Worm (Caenorhabditis elegans): Measurements from ENCODE around the gene C30G12.2.

DNA sequence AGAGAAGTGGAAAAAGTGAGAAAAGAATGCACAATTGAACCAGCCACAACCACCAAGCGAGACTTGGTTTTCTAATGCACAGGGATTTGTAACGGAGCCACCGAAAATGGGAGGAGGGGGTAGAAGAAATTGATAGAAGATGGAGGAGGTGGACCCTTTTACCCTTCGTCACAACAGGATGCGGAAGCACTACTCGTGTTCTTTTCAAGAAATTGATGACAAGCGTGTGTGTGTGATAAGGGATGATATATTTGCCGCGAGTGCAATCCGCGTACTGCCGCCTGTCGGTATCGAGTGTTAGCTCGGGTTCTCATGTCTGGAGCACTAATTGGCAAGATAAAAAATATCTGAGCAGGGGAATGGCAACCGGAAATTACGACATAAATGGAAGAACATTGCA, 33.7 kb downstream of the C30G12.2 start, which contains the start of gene F21D12.3:
- TF ChIP-seq lsy-2 (tag; optimal IDR thresholded peaks at IDR 0.05), result no peak
- TF ChIP-seq M03D4.4 (tag; optimal IDR thresholded peaks at IDR 0.05), result no peak
- TF ChIP-seq snpc-4 (tag; optimal IDR thresholded peaks at IDR 0.05), result no peak
- no peak for TF ChIP-seq unc-62 (GFP tag; optimal IDR thresholded peaks at IDR 0.05)
- TF ChIP-seq sptf-1 (tag; optimal IDR thresholded peaks at IDR 0.05), result no peak
- TF ChIP-seq pha-4 (tag; optimal IDR thresholded peaks at IDR 0.05), result no peak
- no peak for TF ChIP-seq elt-3 (tag; optimal IDR thresholded peaks at IDR 0.05)
- no peak for TF ChIP-seq nhr-28 (tag; optimal IDR thresholded peaks at IDR 0.05)
- TF ChIP-seq ceh-83 (GFP tag; optimal IDR thresholded peaks at IDR 0.05), result no peak
- no peak for TF ChIP-seq ceh-43 (GFP tag; optimal IDR thresholded peaks at IDR 0.05)
- no peak for TF ChIP-seq ztf-11 (tag; optimal IDR thresholded peaks at IDR 0.05)
- no peak for TF ChIP-seq cnd-1 (tag; optimal IDR thresholded peaks at IDR 0.05)
- no peak for TF ChIP-seq lin-32 (GFP tag; optimal IDR thresholded peaks at IDR 0.05)
- TF ChIP-seq nhr-12 (tag; optimal IDR thresholded peaks at IDR 0.05), result no peak

All from whole organism, mixed stage, embryonic.